Fruit fly (Drosophila melanogaster) whole organism, embryonic: ENCODE data around the gene fzo.

Experiments used
- Bgb ChIP-seq: fragments of 200-800 bp; sonication (Bioruptor generic); IDR thresholded peaks from 2 replicates; pipeline ENCODE4 v1.3.6; 2022; ENCODE audit warnings: missing biosample characterization, missing genetic modification characterization; ENCODE audit not compliant: partially characterized antibody
- CG12391 ChIP-seq: fragments of 200-800 bp; sonication (Bioruptor generic); optimal IDR thresholded peaks from 3 replicates; lab custom pipeline; 2018; ENCODE audit warnings: missing biosample characterization, mild to moderate bottlenecking, missing genetic modification characterization, moderate library complexity
- CG12659 ChIP-seq: fragments of 200-800 bp; sonication (Bioruptor generic); optimal IDR thresholded peaks from 3 replicates; lab custom pipeline; 2017; ENCODE audit warnings: mild to moderate bottlenecking, missing biosample characterization, missing genetic modification reagents, missing genetic modification characterization
- CG13287 ChIP-seq: fragments of 200-800 bp; sonication (Bioruptor generic); IDR thresholded peaks from 2 replicates; pipeline ENCODE4 v1.3.6; 2022; ENCODE audit warnings: missing biosample characterization, missing genetic modification characterization; ENCODE audit not compliant: partially characterized antibody
- CG13624 ChIP-seq: fragments of 200-800 bp; sonication (Bioruptor generic); optimal IDR thresholded peaks from 2 replicates; lab custom pipeline; 2016; ENCODE audit warnings: missing biosample characterization, missing genetic modification characterization
- CG13894 ChIP-seq: fragments of 200-800 bp; sonication (Bioruptor generic); optimal IDR thresholded peaks from 3 replicates; lab custom pipeline; 2018; ENCODE audit warnings: missing biosample characterization, mild to moderate bottlenecking, missing genetic modification characterization, moderate library complexity
- CG15514 ChIP-seq: fragments of 200-800 bp; sonication (Bioruptor generic); optimal IDR thresholded peaks from 3 replicates; lab custom pipeline; 2017; ENCODE audit warnings: missing biosample characterization, missing genetic modification characterization, mild to moderate bottlenecking, moderate library complexity, missing genetic modification reagents
- CG34376 ChIP-seq: fragments of 200-800 bp; sonication (Bioruptor generic); optimal IDR thresholded peaks from 2 replicates; lab custom pipeline; 2018; ENCODE audit warnings: missing biosample characterization, mild to moderate bottlenecking, missing genetic modification characterization
- CG6813 ChIP-seq: fragments of 200-800 bp; sonication (Bioruptor generic); optimal IDR thresholded peaks from 2 replicates; lab custom pipeline; 2017; ENCODE audit warnings: missing biosample characterization, missing genetic modification characterization, mild to moderate bottlenecking, moderate library complexity, missing genetic modification reagents
- CG7987 ChIP-seq: fragments of 200-800 bp; sonication (Bioruptor generic); optimal IDR thresholded peaks from 2 replicates; lab custom pipeline; 2018; ENCODE audit warnings: missing biosample characterization, mild to moderate bottlenecking, missing genetic modification characterization, moderate library complexity
- CG9797 ChIP-seq: fragments of 200-800 bp; sonication (Bioruptor generic); optimal IDR thresholded peaks from 3 replicates; lab custom pipeline; 2018; ENCODE audit warnings: missing biosample characterization, mild to moderate bottlenecking, missing genetic modification characterization
- CTCF ChIP-seq: fragments of 200-800 bp; sonication (Bioruptor generic); optimal IDR thresholded peaks from 2 replicates; lab custom pipeline; 2017; ENCODE audit warnings: missing biosample characterization, mild to moderate bottlenecking, missing genetic modification characterization, moderate library complexity
- Dbx ChIP-seq: fragments of 200-800 bp; sonication (Bioruptor generic); IDR thresholded peaks from 3 replicates; pipeline ENCODE4 v1.3.6; 2022; ENCODE audit warnings: missing biosample characterization, missing genetic modification characterization
- Dll ChIP-seq: fragments of 200-800 bp; sonication (Bioruptor generic); IDR thresholded peaks from 4 replicates; pipeline ENCODE4 v1.3.6; 2022; ENCODE audit warnings: missing biosample characterization, missing genetic modification characterization; ENCODE audit not compliant: partially characterized antibody
- Doc3 ChIP-seq: fragments of 200-800 bp; sonication (Bioruptor generic); IDR thresholded peaks from 3 replicates; pipeline ENCODE4 v1.3.6; 2022; ENCODE audit warnings: missing biosample characterization, missing genetic modification characterization; ENCODE audit not compliant: partially characterized antibody
- Dp ChIP-seq: fragments of 200-800 bp; sonication (Bioruptor generic); optimal IDR thresholded peaks from 2 replicates; lab custom pipeline; 2018; ENCODE audit warnings: missing biosample characterization, mild to moderate bottlenecking, missing genetic modification characterization, moderate library complexity
- E2f2 ChIP-seq: fragments of 200-800 bp; sonication (Bioruptor generic); IDR thresholded peaks from 2 replicates; pipeline ENCODE4 v1.3.6; 2022; ENCODE audit warnings: missing biosample characterization, missing genetic modification characterization
- Fer1 ChIP-seq: fragments of 200-800 bp; sonication (Bioruptor generic); optimal IDR thresholded peaks from 2 replicates; lab custom pipeline; 2017; ENCODE audit warnings: missing biosample characterization, mild to moderate bottlenecking, missing genetic modification characterization
- HLH4C ChIP-seq: fragments of 200-800 bp; sonication (Bioruptor generic); IDR thresholded peaks from 3 replicates; pipeline ENCODE4 v1.3.6; 2022; ENCODE audit warnings: missing biosample characterization, missing genetic modification characterization; ENCODE audit not compliant: partially characterized antibody
- Med ChIP-seq: fragments of 200-800 bp; sonication (Bioruptor generic); peaks from one replicate; lab custom pipeline; 2016; ENCODE audit warnings: missing biosample characterization, missing genetic modification characterization, mild to moderate bottlenecking, inconsistent platforms, moderate library complexity
- Pdp1 ChIP-seq, 2 experiments: fragments of 200-800 bp; sonication (Bioruptor generic); optimal IDR thresholded peaks; 3 replicates each; lab custom pipeline; 2016; ENCODE audit warnings: missing biosample characterization in 2 of 2, missing genetic modification characterization in 2 of 2, mild to moderate bottlenecking in 1 of 2, moderate library complexity in 1 of 2
- Trl ChIP-seq, 3 experiments: fragments of >200 bp in 2 of 3; fragments of 200-800 bp in 1 of 3; sonication (Bioruptor generic) in 1 of 3; optimal IDR thresholded peaks; 2 replicates in 1 of 3; 3 replicates in 2 of 3; lab custom pipeline; 2016 to 2017; ENCODE audit warnings: missing biosample characterization in 1 of 3, missing genetic modification characterization in 1 of 3
- Xrp1 ChIP-seq: fragments of 200-800 bp; sonication (Bioruptor generic); IDR thresholded peaks from 2 replicates; pipeline ENCODE4 v1.3.6; 2022; ENCODE audit warnings: missing biosample characterization, missing genetic modification characterization
- YL-1 ChIP-seq: fragments of 200-800 bp; sonication (Bioruptor generic); optimal IDR thresholded peaks from 3 replicates; lab custom pipeline; 2017; ENCODE audit warnings: missing biosample characterization, mild to moderate bottlenecking, missing genetic modification characterization
- amos ChIP-seq: fragments of 200-800 bp; sonication (Bioruptor generic); IDR thresholded peaks from 2 replicates; pipeline ENCODE4 v1.3.6; 2022; ENCODE audit warnings: missing biosample characterization, missing genetic modification characterization; ENCODE audit not compliant: partially characterized antibody
- cg ChIP-seq: fragments of 200-800 bp; sonication (Bioruptor generic); optimal IDR thresholded peaks from 3 replicates; lab custom pipeline; 2019; ENCODE audit warnings: missing biosample characterization, mild to moderate bottlenecking, missing genetic modification characterization, moderate library complexity
- chinmo ChIP-seq: fragments of 200-800 bp; sonication (Bioruptor generic); IDR thresholded peaks from 4 replicates; pipeline ENCODE4 v1.3.6; 2022; ENCODE audit warnings: missing biosample characterization, missing genetic modification characterization; ENCODE audit not compliant: partially characterized antibody
- ci ChIP-seq: fragments of 200-800 bp; sonication (Bioruptor generic); IDR thresholded peaks from 3 replicates; pipeline ENCODE4 v1.3.6; 2022; ENCODE audit warnings: missing biosample characterization, missing genetic modification characterization
- crc ChIP-seq: fragments of 200-800 bp; sonication (Bioruptor generic); optimal IDR thresholded peaks from 2 replicates; lab custom pipeline; 2016; ENCODE audit warnings: missing biosample characterization, missing genetic modification characterization
- crp ChIP-seq, 2 experiments: fragments of 200-800 bp; sonication (Bioruptor generic); optimal IDR thresholded peaks; 2 replicates in 1 of 2; 3 replicates in 1 of 2; lab custom pipeline; 2017; ENCODE audit warnings: missing biosample characterization in 2 of 2, missing genetic modification characterization in 2 of 2, mild to moderate bottlenecking in 1 of 2, moderate library complexity in 1 of 2
- cwo ChIP-seq: fragments of 200-800 bp; sonication (Bioruptor generic); optimal IDR thresholded peaks from 3 replicates; lab custom pipeline; 2017; ENCODE audit warnings: missing biosample characterization, missing genetic modification characterization, mild to moderate bottlenecking, moderate library complexity, missing genetic modification reagents
- fd64A ChIP-seq: fragments of 200-800 bp; sonication (Bioruptor generic); optimal IDR thresholded peaks from 3 replicates; lab custom pipeline; 2018; ENCODE audit warnings: missing biosample characterization, mild to moderate bottlenecking, missing genetic modification characterization
- ftz-f1 ChIP-seq: fragments of 200-800 bp; sonication (Bioruptor generic); optimal IDR thresholded peaks from 2 replicates; lab custom pipeline; 2016; ENCODE audit warnings: missing biosample characterization, missing genetic modification characterization
- gro ChIP-seq: fragments of 200-800 bp; sonication (Bioruptor generic); optimal IDR thresholded peaks from 2 replicates; lab custom pipeline; 2016; ENCODE audit warnings: missing biosample characterization, missing genetic modification characterization
- hbn ChIP-seq: fragments of 200-800 bp; sonication (Bioruptor generic); IDR thresholded peaks from 2 replicates; pipeline ENCODE4 v1.3.6; 2022; ENCODE audit warnings: missing biosample characterization, missing genetic modification characterization; ENCODE audit not compliant: partially characterized antibody
- kni ChIP-seq: fragments of 200-800 bp; sonication (Bioruptor generic); optimal IDR thresholded peaks from 3 replicates; lab custom pipeline; 2017; ENCODE audit warnings: mild to moderate bottlenecking, missing biosample characterization, missing genetic modification reagents, missing genetic modification characterization
- lbe ChIP-seq: fragments of 200-800 bp; sonication (Bioruptor generic); optimal IDR thresholded peaks from 2 replicates; lab custom pipeline; 2016; ENCODE audit warnings: missing biosample characterization, mild to moderate bottlenecking, missing genetic modification characterization
- lov ChIP-seq, 2 experiments: fragments of 200-800 bp in 1 of 2; fragments of >200 bp in 1 of 2; sonication (Bioruptor generic) in 1 of 2; IDR thresholded peaks in 1 of 2; optimal IDR thresholded peaks in 1 of 2; 2 replicates in 1 of 2; 3 replicates in 1 of 2; pipeline versions ENCODE4 v1.3.6 to Lab custom; 2017 to 2022; ENCODE audit warnings: missing biosample characterization in 1 of 2, missing genetic modification characterization in 1 of 2
- mirr ChIP-seq: fragments of 200-800 bp; sonication (Bioruptor generic); optimal IDR thresholded peaks from 3 replicates; lab custom pipeline; 2018; ENCODE audit warnings: missing biosample characterization, mild to moderate bottlenecking, missing genetic modification characterization
- nom ChIP-seq: fragments of 200-800 bp; sonication (Bioruptor generic); optimal IDR thresholded peaks from 2 replicates; lab custom pipeline; 2017; ENCODE audit warnings: missing biosample characterization, missing genetic modification characterization, mild to moderate bottlenecking, moderate library complexity, missing genetic modification reagents
- pho ChIP-seq: fragments of 200-800 bp; sonication (Bioruptor generic); optimal IDR thresholded peaks from 2 replicates; lab custom pipeline; 2016; ENCODE audit warnings: missing biosample characterization, missing genetic modification characterization
- pzg ChIP-seq: fragments of 200-800 bp; sonication (Bioruptor generic); optimal IDR thresholded peaks from 3 replicates; lab custom pipeline; 2018; ENCODE audit warnings: missing biosample characterization, mild to moderate bottlenecking, missing genetic modification characterization, moderate library complexity
- scrt ChIP-seq: fragments of 200-800 bp; sonication (Bioruptor generic); optimal IDR thresholded peaks from 2 replicates; lab custom pipeline; 2018; ENCODE audit warnings: missing biosample characterization, mild to moderate bottlenecking, missing genetic modification characterization, moderate library complexity
- sqz ChIP-seq: fragments of 200-800 bp; sonication (Bioruptor generic); optimal IDR thresholded peaks from 3 replicates; lab custom pipeline; 2018; ENCODE audit warnings: missing biosample characterization, mild to moderate bottlenecking, missing genetic modification characterization
- sug ChIP-seq: fragments of 200-800 bp; optimal IDR thresholded peaks from 2 replicates; lab custom pipeline; 2019; ENCODE audit warnings: missing biosample characterization, mild to moderate bottlenecking, missing genetic modification characterization, moderate library complexity
- tio ChIP-seq: fragments of 200-800 bp; sonication (Bioruptor generic); optimal IDR thresholded peaks from 2 replicates; lab custom pipeline; 2017; ENCODE audit warnings: missing biosample characterization, missing genetic modification characterization, inconsistent platforms
- vfl ChIP-seq: fragments of 200-800 bp; sonication (Bioruptor generic); optimal IDR thresholded peaks from 2 replicates; lab custom pipeline; 2016; ENCODE audit warnings: missing biosample characterization, missing genetic modification characterization

fzo gene

DNA sequence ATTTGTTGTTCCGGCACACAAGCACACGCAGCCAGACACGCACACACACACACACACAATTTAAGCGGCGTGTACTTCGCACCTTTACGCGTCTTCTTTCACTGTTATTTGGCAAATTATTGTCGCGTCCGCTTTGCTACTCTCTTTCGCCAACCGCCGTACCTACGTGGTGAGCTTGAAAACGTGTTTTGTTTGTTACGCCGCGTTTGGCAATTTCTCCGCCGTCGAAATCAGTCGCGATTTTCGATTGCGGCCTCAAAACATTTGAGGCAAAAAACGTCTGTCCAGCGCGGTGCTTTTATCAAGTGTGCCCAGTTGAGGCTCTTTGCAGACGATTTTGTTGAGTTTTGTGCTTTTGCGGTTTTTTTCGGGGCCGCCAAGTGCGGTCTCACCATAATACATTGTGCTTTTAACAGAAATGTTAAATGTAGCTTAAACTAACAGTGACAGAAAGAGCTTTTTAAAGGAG is 17.9 kb upstream of the fzo start (continued):
- no peak for TF ChIP-seq lov (optimal IDR thresholded peaks at IDR 0.05; lab: Kevin White, UChicago)
- no peak for TF ChIP-seq lov (GFP tag; IDR thresholded peaks at IDR 0.05; lab: Robert Waterston, UW)
- peak; percentile 53 for TF ChIP-seq Fer1 (GFP tag; lab: Kevin White, UChicago)
- peak; percentile 19; the same call in 1 of the 3 replicates for TF ChIP-seq Dbx (GFP tag; lab: Robert Waterston, UW)
- peak; percentile 47 for TF ChIP-seq CG7987 (GFP tag; lab: Kevin White, UChicago)
- no peak for TF ChIP-seq kni
- peak; percentile 75 for TF ChIP-seq pzg (GFP tag; lab: Kevin White, UChicago)
- peak; percentile 55 for TF ChIP-seq CG34376 (GFP tag; lab: Kevin White, UChicago)
- peak; percentile 61 for TF ChIP-seq sqz (GFP tag; lab: Kevin White, UChicago)
- peak; percentile 0 for TF ChIP-seq pho (GFP tag; lab: Kevin White, UChicago)
- TF ChIP-seq CG13894 (tag; lab: Kevin White, UChicago): peak; percentile 26
- no peak for TF ChIP-seq hbn (GFP tag; lab: Robert Waterston, UW)
- peak; percentile 45; the same call in 1 of the 2 replicates for TF ChIP-seq Bgb
- TF ChIP-seq amos (GFP tag; lab: Robert Waterston, UW): no peak; the same call in 1 of the 2 replicates
- no peak for TF ChIP-seq crc (GFP tag; lab: Kevin White, UChicago)
- 0 out of 3 replicates have a peak, but pooled peaks have one; percentile 36 for TF ChIP-seq ci (GFP tag; lab: Robert Waterston, UW)
- TF ChIP-seq vfl: no peak
- TF ChIP-seq cwo (GFP tag; lab: Kevin White, UChicago): peak; percentile 9
- peak; percentile 65 for TF ChIP-seq CG12659 (GFP tag; lab: Kevin White, UChicago)
- no peak for TF ChIP-seq HLH4C (GFP tag; lab: Robert Waterston, UW)
- peak; percentile 54 for TF ChIP-seq gro (GFP tag; lab: Kevin White, UChicago)
- TF ChIP-seq E2f2 (GFP tag; lab: Robert Waterston, UW): peak; percentile 72
- peak; percentile 47; the same call in 1 of the 4 replicates for TF ChIP-seq Dll (GFP tag; lab: Robert Waterston, UW)
- peak; percentile 52 for TF ChIP-seq CTCF (GFP tag; lab: Kevin White, UChicago)
- TF ChIP-seq Dp (GFP tag; lab: Kevin White, UChicago): peak; percentile 54
- peak in 1 of 2 experiments; percentile 31 for TF ChIP-seq Trl (optimal IDR thresholded peaks at IDR 0.05; lab: Kevin White, UChicago)
- TF ChIP-seq Trl (GFP tag; optimal IDR thresholded peaks at IDR 0.05; lab: Kevin White, UChicago): no peak
- peak; percentile 25 for TF ChIP-seq YL-1 (GFP tag; lab: Kevin White, UChicago)
- peak; percentile 75 for TF ChIP-seq cg (GFP tag; lab: Kevin White, UChicago)
- peak; percentile 81 for TF ChIP-seq Med (GFP tag; lab: Kevin White, UChicago)
- peak; percentile 51 for TF ChIP-seq ftz-f1 (GFP tag; lab: Kevin White, UChicago)
- TF ChIP-seq Pdp1 (GFP tag; optimal IDR thresholded peaks at IDR 0.05; lab: Kevin White, UChicago): peak in 1 of 2 experiments; percentile 23
- TF ChIP-seq CG6813: peak; percentile 7
- no peak for TF ChIP-seq Xrp1 (GFP tag; lab: Robert Waterston, UW)
- 0 out of 4 replicates have a peak, but pooled peaks have one; percentile 31 for TF ChIP-seq chinmo (GFP tag; lab: Robert Waterston, UW)
- peak; percentile 2 for TF ChIP-seq sug
- TF ChIP-seq nom (GFP tag; lab: Kevin White, UChicago): peak; percentile 69
- peak; percentile 61; the same call in 1 of the 2 replicates for TF ChIP-seq CG13287
- TF ChIP-seq CG13624: peak; percentile 33
- no peak for TF ChIP-seq CG12391
- peak; percentile 2 for TF ChIP-seq scrt
- peak; percentile 67 for TF ChIP-seq lbe (GFP tag; lab: Kevin White, UChicago)
- TF ChIP-seq crp (GFP tag; optimal IDR thresholded peaks at IDR 0.05; lab: Kevin White, UChicago): peak in 1 of 2 experiments; percentile 36
- TF ChIP-seq mirr (GFP tag; lab: Kevin White, UChicago): peak; percentile 42
- peak; percentile 25 for TF ChIP-seq CG15514
- no peak for TF ChIP-seq fd64A (GFP tag; lab: Kevin White, UChicago)
- TF ChIP-seq CG9797: peak; percentile 33
- TF ChIP-seq Doc3: no peak
- no peak for TF ChIP-seq tio (GFP tag; lab: Kevin White, UChicago)
